Worm (Caenorhabditis elegans) whole organism, L1 larva: ENCODE measurements around the gene str-139.

Source experiments
- ceh-90 ChIP-seq: sonication (generic microtip); optimal IDR thresholded peaks from 2 replicates; lab custom pipeline; 2016; ENCODE audit warnings: missing genetic modification characterization, missing compliant biosample characterization
- fkh-8 ChIP-seq: sonication (generic microtip); optimal IDR thresholded peaks from 2 replicates; lab custom pipeline; 2016; ENCODE audit warnings: mild to moderate bottlenecking, missing genetic modification characterization, missing compliant biosample characterization
- mdl-1 ChIP-seq, 2 experiments: fragments of 150-350 bp; optimal IDR thresholded peaks; 2 replicates each; lab custom pipeline; 2014 to 2017; ENCODE audit warnings: missing biosample characterization in 2 of 2, missing genetic modification characterization in 2 of 2, inconsistent platforms in 1 of 2
- pax-3 ChIP-seq: fragments of 200-800 bp; sonication (Bioruptor generic); optimal IDR thresholded peaks from 2 replicates; lab custom pipeline; 2018; ENCODE audit warnings: mild to moderate bottlenecking, missing genetic modification characterization, moderate library complexity, missing compliant biosample characterization
- snpc-4 ChIP-seq: fragments of 150-350 bp; optimal IDR thresholded peaks from 2 replicates; lab custom pipeline; 2014; ENCODE audit warnings: missing biosample characterization, missing genetic modification characterization
- ztf-11 ChIP-seq, 2 experiments: sonication (generic microtip); optimal IDR thresholded peaks; 2 replicates each; lab custom pipeline; 2016 to 2017; ENCODE audit warnings: missing genetic modification characterization in 2 of 2, missing biosample characterization in 1 of 2, missing compliant biosample characterization in 1 of 2

DNA sequence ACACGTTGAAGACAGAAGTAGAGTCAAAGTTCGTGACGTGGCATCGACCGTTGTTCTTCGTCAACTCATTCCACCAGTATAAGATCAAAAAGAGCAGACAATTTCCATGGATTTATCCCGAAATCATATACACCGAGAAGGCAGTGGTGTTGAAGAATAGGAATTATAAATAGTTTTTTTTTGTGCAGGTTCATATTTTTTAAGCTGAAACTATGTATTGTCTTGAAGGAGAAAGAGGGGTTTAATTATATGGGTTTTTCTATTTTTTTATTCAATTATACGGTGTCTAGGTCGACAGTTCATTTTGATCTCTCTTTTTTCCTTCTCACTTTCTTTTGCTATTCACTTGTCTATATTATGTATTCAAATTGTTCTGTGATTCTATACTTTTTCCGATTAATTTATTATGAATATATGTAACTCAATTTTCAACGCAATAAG lies 22.9 kb downstream of the str-139 start:
- TF ChIP-seq snpc-4 (tag; lab: Kevin White, UChicago): no peak
- no peak for TF ChIP-seq pax-3 (tag; lab: Kevin White, UChicago)
- TF ChIP-seq mdl-1 (tag; optimal IDR thresholded peaks at IDR 0.05; lab: Kevin White, UChicago): no peak
- no peak for TF ChIP-seq ztf-11 (tag; optimal IDR thresholded peaks at IDR 0.05; lab: Kevin White, UChicago)
- TF ChIP-seq ceh-90: no peak
- TF ChIP-seq fkh-8 (tag; lab: Kevin White, UChicago): no peak
